Worm (Caenorhabditis elegans) whole organism, early embryonic: ENCODE results near the gene F53C3.6.

Experiments used
- B0310.2 ChIP-seq: sonication (generic microtip); optimal IDR thresholded peaks from 2 replicates; lab custom pipeline; 2016; ENCODE audit warnings: mild to moderate bottlenecking, missing genetic modification characterization, missing compliant biosample characterization
- F13C5.2 ChIP-seq: sonication (generic microtip); optimal IDR thresholded peaks from 2 replicates; lab custom pipeline; 2017; ENCODE audit warnings: mild to moderate bottlenecking, missing genetic modification characterization, inconsistent platforms, missing compliant biosample characterization
- aly-1 ChIP-seq: sonication (generic microtip); optimal IDR thresholded peaks from 2 replicates; lab custom pipeline; 2016; ENCODE audit warnings: missing genetic modification characterization, missing compliant biosample characterization
- ama-1 ChIP-seq: fragments of 150-350 bp; optimal IDR thresholded peaks from 2 replicates; lab custom pipeline; 2014
- ceh-36 ChIP-seq: sonication (generic microtip); optimal IDR thresholded peaks from 2 replicates; lab custom pipeline; 2016; ENCODE audit warnings: missing genetic modification characterization, inconsistent platforms, missing compliant biosample characterization
- ets-7 ChIP-seq: sonication (generic microtip); optimal IDR thresholded peaks from 2 replicates; lab custom pipeline; 2016; ENCODE audit warnings: missing genotype, missing genetic modification characterization, missing compliant biosample characterization
- flt-1 ChIP-seq: fragments of 200-800 bp; sonication (Bioruptor generic); IDR thresholded peaks from 2 replicates; pipeline ENCODE4 v1.3.6; 2022; ENCODE audit warnings: missing genetic modification characterization, missing compliant biosample characterization
- hmbx-1 ChIP-seq: sonication (generic microtip); optimal IDR thresholded peaks from 2 replicates; lab custom pipeline; 2016; ENCODE audit warnings: mild to moderate bottlenecking, missing genetic modification characterization, missing compliant biosample characterization
- hmg-4 ChIP-seq: fragments of 200-800 bp; sonication (Bioruptor generic); optimal IDR thresholded peaks from 2 replicates; lab custom pipeline; 2018; ENCODE audit warnings: mild to moderate bottlenecking, missing genetic modification characterization, missing compliant biosample characterization
- hnd-1 ChIP-seq: sonication (generic microtip); optimal IDR thresholded peaks from 2 replicates; lab custom pipeline; 2016; ENCODE audit warnings: missing genetic modification characterization, missing compliant biosample characterization
- pes-1 ChIP-seq: fragments of 200-800 bp; sonication (Bioruptor generic); IDR thresholded peaks from 2 replicates; pipeline ENCODE4 v1.3.6; 2022; ENCODE audit warnings: missing genetic modification reagents, missing genetic modification characterization, missing compliant biosample characterization
- scrt-1 ChIP-seq: fragments of 200-800 bp; sonication (Bioruptor generic); IDR thresholded peaks from 2 replicates; pipeline ENCODE4 v1.3.6; 2022; ENCODE audit warnings: missing genetic modification characterization, missing compliant biosample characterization
- sea-1 ChIP-seq: fragments of 200-800 bp; sonication (Bioruptor generic); conservative IDR thresholded peaks from 2 replicates; pipeline ENCODE4 v1.3.6; 2022; ENCODE audit warnings: missing genetic modification characterization, missing compliant biosample characterization
- tra-4 ChIP-seq: sonication (generic microtip); optimal IDR thresholded peaks from 2 replicates; lab custom pipeline; 2017; ENCODE audit warnings: missing genetic modification characterization, missing compliant biosample characterization

F53C3.6 gene

ce11 chrII:3950077-3950476, 52.1 kb downstream of the F53C3.6 start, which contains the start of gene sea-2:
Gene sea-2 (plus strand): TSS chrII:3950377.
- no peak for TF ChIP-seq hmbx-1
- TF ChIP-seq flt-1: no peak
- no peak for TF ChIP-seq ama-1 (lab: Kevin White, UChicago)
- no peak for TF ChIP-seq pes-1 (GFP tag; lab: Robert Waterston, UW)
- TF ChIP-seq hmg-4 (GFP tag; lab: Kevin White, UChicago): no peak
- no peak for TF ChIP-seq scrt-1
- TF ChIP-seq ets-7 (tag; lab: Kevin White, UChicago): no peak
- TF ChIP-seq ceh-36 (tag; lab: Kevin White, UChicago): no peak
- TF ChIP-seq tra-4 (tag; lab: Kevin White, UChicago): no peak
- no peak for TF ChIP-seq sea-1
- TF ChIP-seq B0310.2 (tag; lab: Kevin White, UChicago): no peak
- TF ChIP-seq F13C5.2 (tag; lab: Kevin White, UChicago): no peak
- no peak for TF ChIP-seq hnd-1 (tag; lab: Kevin White, UChicago)
- TF ChIP-seq aly-1: no peak
